Worm (Caenorhabditis elegans) whole organism, late embryonic: ENCODE results near the gene kat-1.

Experiments
- C08G9.2 ChIP-seq: sonication (generic microtip); optimal IDR thresholded peaks from 2 replicates; lab custom pipeline; 2016; ENCODE audit warnings: mild to moderate bottlenecking, missing genetic modification characterization, moderate library complexity, missing compliant biosample characterization
- K09A11.1 ChIP-seq: sonication (generic microtip); optimal IDR thresholded peaks from 2 replicates; lab custom pipeline; 2017; ENCODE audit warnings: antibody characterized with exemption, mild to moderate bottlenecking, missing genetic modification characterization, missing compliant biosample characterization; ENCODE audit not compliant: insufficient read depth
- Y22D7AL.16 ChIP-seq: sonication (generic microtip); optimal IDR thresholded peaks from 2 replicates; lab custom pipeline; 2016; ENCODE audit warnings: missing genetic modification characterization, missing compliant biosample characterization
- ahr-1 ChIP-seq: sonication (generic microtip); optimal IDR thresholded peaks from 2 replicates; lab custom pipeline; 2016; ENCODE audit warnings: missing genetic modification characterization, missing compliant biosample characterization
- ama-1 ChIP-seq: fragments of 150-350 bp; optimal IDR thresholded peaks from 2 replicates; lab custom pipeline; 2014
- ceh-14 ChIP-seq: sonication (generic microtip); optimal IDR thresholded peaks from 2 replicates; lab custom pipeline; 2016; ENCODE audit warnings: missing genotype, missing genetic modification characterization, missing compliant biosample characterization
- ceh-18 ChIP-seq: sonication (generic microtip); optimal IDR thresholded peaks from 2 replicates; lab custom pipeline; 2016; ENCODE audit warnings: missing genetic modification characterization, missing compliant biosample characterization
- ceh-24 ChIP-seq: sonication (generic microtip); optimal IDR thresholded peaks from 2 replicates; lab custom pipeline; 2016; ENCODE audit warnings: mild to moderate bottlenecking, missing genetic modification characterization, missing compliant biosample characterization
- ceh-30 ChIP-seq: fragments of 150-350 bp; optimal IDR thresholded peaks from 2 replicates; lab custom pipeline; 2014; ENCODE audit warnings: missing biosample characterization, missing genetic modification characterization
- ceh-31 ChIP-seq: sonication (generic microtip); optimal IDR thresholded peaks from 2 replicates; lab custom pipeline; 2016; ENCODE audit warnings: missing genetic modification characterization, missing compliant biosample characterization
- ceh-34 ChIP-seq: sonication (generic microtip); optimal IDR thresholded peaks from 2 replicates; lab custom pipeline; 2016; ENCODE audit warnings: mild to moderate bottlenecking, missing genetic modification characterization, missing compliant biosample characterization
- ceh-45 ChIP-seq: fragments of 200-800 bp; sonication (Bioruptor generic); IDR thresholded peaks from 2 replicates; pipeline ENCODE4 v1.3.6; 2022; ENCODE audit warnings: missing genetic modification reagents, missing genetic modification characterization, missing compliant biosample characterization
- ceh-6 ChIP-seq: fragments of 200-800 bp; sonication (Bioruptor generic); optimal IDR thresholded peaks from 2 replicates; lab custom pipeline; 2018; ENCODE audit warnings: mild to moderate bottlenecking, missing genetic modification characterization, missing compliant biosample characterization
- che-1 ChIP-seq: sonication (generic microtip); optimal IDR thresholded peaks from 2 replicates; lab custom pipeline; 2016; ENCODE audit warnings: mild to moderate bottlenecking, missing genetic modification characterization, missing compliant biosample characterization
- ets-4 ChIP-seq: sonication (generic microtip); optimal IDR thresholded peaks from 2 replicates; lab custom pipeline; 2016; ENCODE audit warnings: missing genetic modification characterization, missing compliant biosample characterization
- fax-1 ChIP-seq: sonication (generic microtip); optimal IDR thresholded peaks from 2 replicates; lab custom pipeline; 2016; ENCODE audit warnings: missing genotype, missing genetic modification characterization, missing compliant biosample characterization
- fkh-10 ChIP-seq: fragments of 150-350 bp; optimal IDR thresholded peaks from 2 replicates; lab custom pipeline; 2014; ENCODE audit warnings: missing biosample characterization, missing genetic modification reagents, missing genetic modification characterization
- fkh-6 ChIP-seq: sonication (generic microtip); optimal IDR thresholded peaks from 2 replicates; lab custom pipeline; 2016; ENCODE audit warnings: missing genetic modification characterization, missing compliant biosample characterization
- hlh-15 ChIP-seq: sonication (generic microtip); optimal IDR thresholded peaks from 2 replicates; lab custom pipeline; 2016; ENCODE audit warnings: missing genetic modification characterization, missing compliant biosample characterization
- hlh-8 ChIP-seq: sonication (generic microtip); optimal IDR thresholded peaks from 2 replicates; lab custom pipeline; 2016; ENCODE audit warnings: missing genotype, missing genetic modification characterization, missing compliant biosample characterization
- madf-2 ChIP-seq: sonication (generic microtip); optimal IDR thresholded peaks from 2 replicates; lab custom pipeline; 2017; ENCODE audit warnings: missing genetic modification characterization, missing compliant biosample characterization
- nfya-1 ChIP-seq: sonication (generic microtip); optimal IDR thresholded peaks from 2 replicates; lab custom pipeline; 2017; ENCODE audit warnings: missing genetic modification characterization, mild to moderate bottlenecking, missing compliant biosample characterization, antibody characterized with exemption, moderate library complexity
- pat-9 ChIP-seq: fragments of 200-800 bp; sonication (Bioruptor generic); optimal IDR thresholded peaks from 2 replicates; lab custom pipeline; 2018; ENCODE audit warnings: mild to moderate bottlenecking, missing genetic modification characterization, moderate library complexity, missing compliant biosample characterization
- pha-4 ChIP-seq: fragments of 150-350 bp; optimal IDR thresholded peaks from 2 replicates; lab custom pipeline; 2018; ENCODE audit warnings: missing biosample characterization, missing genetic modification reagents, missing genetic modification characterization
- pros-1 ChIP-seq: fragments of 150-350 bp; optimal IDR thresholded peaks from 2 replicates; lab custom pipeline; 2014; ENCODE audit warnings: missing biosample characterization, missing genetic modification reagents, missing genetic modification characterization
- sdc-2 ChIP-seq: sonication (generic microtip); optimal IDR thresholded peaks from 2 replicates; lab custom pipeline; 2016; ENCODE audit warnings: missing genotype, missing genetic modification characterization, missing compliant biosample characterization
- sox-2 ChIP-seq: fragments of 200-800 bp; sonication (Bioruptor generic); IDR thresholded peaks from 2 replicates; pipeline ENCODE4 v1.3.6; 2022; ENCODE audit warnings: missing genetic modification reagents, missing genetic modification characterization, missing compliant biosample characterization
- sox-4 ChIP-seq: sonication (generic microtip); optimal IDR thresholded peaks from 2 replicates; lab custom pipeline; 2017; ENCODE audit warnings: mild to moderate bottlenecking, missing genetic modification characterization, inconsistent platforms, missing compliant biosample characterization
- syd-9 ChIP-seq: sonication (generic microtip); optimal IDR thresholded peaks from 2 replicates; lab custom pipeline; 2016; ENCODE audit warnings: mild to moderate bottlenecking, missing genetic modification characterization, moderate library complexity, missing compliant biosample characterization
- tbx-2 ChIP-seq: sonication (generic microtip); optimal IDR thresholded peaks from 2 replicates; lab custom pipeline; 2016; ENCODE audit warnings: missing genetic modification characterization, missing compliant biosample characterization
- ttx-3 ChIP-seq: sonication (generic microtip); optimal IDR thresholded peaks from 2 replicates; lab custom pipeline; 2016; ENCODE audit warnings: missing genetic modification reagents, missing genetic modification characterization, missing compliant biosample characterization
- unc-3 ChIP-seq, 2 experiments: fragments of 200-800 bp in 1 of 2; sonication (Bioruptor generic) in 1 of 2; sonication (generic microtip) in 1 of 2; conservative IDR thresholded peaks in 1 of 2; optimal IDR thresholded peaks in 1 of 2; 2 replicates each; pipeline versions ENCODE4 v1.3.6 to Lab custom; 2016 to 2022; ENCODE audit warnings: missing compliant biosample characterization in 2 of 2, missing genetic modification characterization in 2 of 2, missing genetic modification reagents in 1 of 2
- unc-42 ChIP-seq: sonication (generic microtip); optimal IDR thresholded peaks from 2 replicates; lab custom pipeline; 2016; ENCODE audit warnings: missing genotype, missing genetic modification characterization, missing compliant biosample characterization
- unc-55 ChIP-seq: sonication (generic microtip); optimal IDR thresholded peaks from 2 replicates; lab custom pipeline; 2017; ENCODE audit warnings: missing biosample characterization, missing genetic modification reagents, missing genetic modification characterization
- ztf-16 ChIP-seq: sonication (generic microtip); optimal IDR thresholded peaks from 2 replicates; lab custom pipeline; 2017; ENCODE audit warnings: missing genetic modification characterization, missing compliant biosample characterization

Gene kat-1

ce11 chrII:7090852-7091251 lies 17.2 kb downstream of the kat-1 start:
- TF ChIP-seq ceh-34 (tag; lab: Kevin White, UChicago), result no peak
- TF ChIP-seq syd-9 (tag; lab: Kevin White, UChicago), result no peak
- no peak for TF ChIP-seq ceh-6
- no peak for TF ChIP-seq pat-9 (tag; lab: Kevin White, UChicago)
- no peak for TF ChIP-seq ceh-14 (tag; lab: Kevin White, UChicago)
- TF ChIP-seq ahr-1, result no peak
- no peak for TF ChIP-seq nfya-1 (tag; lab: Kevin White, UChicago)
- no peak for TF ChIP-seq pha-4
- TF ChIP-seq fax-1 (tag; lab: Kevin White, UChicago), result no peak
- TF ChIP-seq ama-1 (lab: Kevin White, UChicago), result no peak
- no peak for TF ChIP-seq ttx-3 (tag; lab: Kevin White, UChicago)
- no peak for TF ChIP-seq ceh-24 (tag; lab: Kevin White, UChicago)
- TF ChIP-seq C08G9.2 (tag; lab: Kevin White, UChicago), result no peak
- no peak for TF ChIP-seq sdc-2 (tag; lab: Kevin White, UChicago)
- no peak for TF ChIP-seq ceh-45
- TF ChIP-seq, all 69 proteins: peak for 0

ce11 chrII:7093339-7093821 lies 19.8 kb downstream of the kat-1 start, which contains the start of gene T02G5.3:
T02G5.3 (plus strand) TSS chrII:7093389.
- TF ChIP-seq sox-2 (GFP tag; lab: Robert Waterston, UW) (no peak), hlh-15 (tag; lab: Kevin White, UChicago) (no peak), unc-3 (GFP tag; conservative IDR thresholded peaks at IDR 0.05; lab: Robert Waterston, UW) (no peak), unc-3 (tag; optimal IDR thresholded peaks at IDR 0.05; lab: Kevin White, UChicago) (no peak), ama-1 (lab: Kevin White, UChicago) (peak; percentile 73), fkh-6 (no peak), ceh-34 (tag; lab: Kevin White, UChicago) (no peak), ceh-30 (tag; lab: Kevin White, UChicago) (no peak), syd-9 (tag; lab: Kevin White, UChicago) (no peak)

ce11 chrII:7095970-7096369 lies 22.4 kb downstream of the kat-1 start:
- TF ChIP-seq tbx-2 (tag; lab: Kevin White, UChicago) (no peak), Y22D7AL.16 (tag; lab: Kevin White, UChicago) (no peak), unc-55 (GFP tag; lab: Kevin White, UChicago) (no peak), ceh-6 (no peak), ets-4 (tag; lab: Kevin White, UChicago) (no peak), ztf-16 (no peak), fkh-10 (GFP tag; lab: Kevin White, UChicago) (no peak), sox-4 (tag; lab: Kevin White, UChicago) (no peak), madf-2 (tag; lab: Kevin White, UChicago) (no peak)

- TF ChIP-seq unc-55 (GFP tag; lab: Kevin White, UChicago) (no peak), K09A11.1 (tag; lab: Kevin White, UChicago) (no peak), che-1 (tag; lab: Kevin White, UChicago) (no peak), C08G9.2 (tag; lab: Kevin White, UChicago) (no peak), pros-1 (tag; lab: Kevin White, UChicago) (no peak), ceh-18 (tag; lab: Kevin White, UChicago) (no peak), hlh-8 (no peak), ceh-31 (no peak), syd-9 (tag; lab: Kevin White, UChicago) (no peak), unc-42 (tag; lab: Kevin White, UChicago) (no peak)
Observed at ce11 chrII:7098578-7098977, 25.0 kb downstream of the kat-1 start, which contains the start of gene mct-5. mct-5 (minus strand) TSS chrII:7098593.
